Worm (Caenorhabditis elegans) whole organism, dauer: ENCODE results near the gene ZC239.22.

Source experiments
- unc-62 ChIP-seq: sonication (generic microtip); optimal IDR thresholded peaks from 2 replicates; lab custom pipeline; 2017; ENCODE audit warnings: missing biosample characterization, missing genetic modification reagents, missing genetic modification characterization

Gene ZC239.22

DNA sequence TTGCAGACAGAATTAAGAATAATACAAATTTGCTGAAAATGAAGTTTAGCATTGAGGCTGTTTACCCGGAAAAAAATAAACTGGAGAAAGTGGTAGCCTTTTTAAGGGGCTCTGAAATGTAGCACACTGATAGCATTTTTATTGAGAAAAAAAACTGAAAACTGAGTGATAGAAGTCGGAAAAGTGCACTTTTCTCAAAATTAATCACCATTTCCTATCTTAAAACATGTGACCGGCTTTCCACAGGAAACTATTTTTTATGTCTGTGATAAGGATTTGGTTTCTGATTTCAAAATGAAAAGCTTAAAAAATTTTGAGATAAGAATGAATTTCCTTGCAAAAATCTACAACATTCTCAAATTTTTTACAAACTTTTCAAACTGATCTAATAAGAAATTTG, at the start of gene ZC239.22:
Gene ZC239.22, minus strand, starts transcription at position 101 of the 400 bp plus-strand sequence.
- TF ChIP-seq unc-62 = no peak

DNA sequence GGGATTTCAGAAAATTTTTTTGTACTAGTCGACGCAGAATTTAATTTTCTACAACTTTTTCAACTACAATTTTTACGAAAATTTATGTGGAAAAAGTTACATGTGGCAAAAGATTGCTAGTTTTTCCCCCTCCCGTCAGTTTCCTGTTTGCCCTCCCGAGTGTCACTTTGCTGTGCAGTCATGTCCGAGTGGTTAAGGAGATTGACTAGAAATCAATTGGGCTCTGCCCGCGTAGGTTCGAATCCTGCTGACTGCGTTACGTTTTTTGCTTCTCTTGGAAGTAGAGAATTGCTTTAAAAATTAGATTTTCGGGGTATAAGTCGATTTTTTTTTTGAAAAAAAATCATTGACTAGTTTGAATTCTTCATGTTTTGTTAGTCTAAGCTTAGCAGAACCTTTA, 47.2 kb upstream of the ZC239.22 start:
- TF ChIP-seq unc-62 = no peak

DNA sequence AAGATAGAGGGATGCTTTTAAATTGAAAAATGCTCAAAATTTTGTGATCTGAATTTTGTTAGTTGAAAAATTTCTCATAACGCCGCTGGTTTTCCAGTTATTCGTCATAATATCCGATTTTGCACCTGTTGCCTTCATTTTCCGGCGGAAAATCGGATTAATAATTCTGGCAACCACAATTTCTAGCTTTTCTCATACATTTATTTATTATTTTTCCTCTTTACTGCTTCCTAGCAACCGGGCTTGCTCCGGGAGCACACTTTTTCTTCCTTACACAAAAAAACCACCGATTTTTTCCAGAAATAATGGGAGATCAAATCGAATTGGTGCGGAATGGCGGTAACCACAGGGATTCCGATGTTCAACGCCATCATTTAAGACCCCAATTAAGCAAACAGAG, 46.7 kb upstream of the ZC239.22 start, which contains the start of gene F02E11.7:
Gene F02E11.7, plus strand, starts transcription at position 301 of the 400 bp plus-strand sequence.
- TF ChIP-seq unc-62 = no peak

DNA sequence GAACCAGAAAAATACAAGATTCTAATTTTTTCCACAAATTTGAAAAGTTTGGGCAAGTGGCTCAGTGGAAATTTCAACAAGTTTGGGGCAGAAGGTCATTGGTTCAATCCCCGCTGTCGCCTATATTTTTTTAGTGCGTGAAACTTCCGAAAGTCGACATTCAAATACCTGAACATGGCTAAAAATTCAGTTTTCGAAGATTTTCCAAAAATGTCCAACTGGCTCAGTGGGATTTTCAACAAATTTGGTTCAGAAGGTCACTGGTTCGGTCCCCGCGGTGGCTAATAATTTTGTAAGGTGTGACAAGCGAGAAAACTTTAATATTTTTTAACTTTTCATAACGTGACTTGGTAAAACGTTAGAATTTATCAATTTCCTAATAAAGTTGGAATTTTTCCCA, 44.1 kb upstream of the ZC239.22 start:
- TF ChIP-seq unc-62 = no peak

DNA sequence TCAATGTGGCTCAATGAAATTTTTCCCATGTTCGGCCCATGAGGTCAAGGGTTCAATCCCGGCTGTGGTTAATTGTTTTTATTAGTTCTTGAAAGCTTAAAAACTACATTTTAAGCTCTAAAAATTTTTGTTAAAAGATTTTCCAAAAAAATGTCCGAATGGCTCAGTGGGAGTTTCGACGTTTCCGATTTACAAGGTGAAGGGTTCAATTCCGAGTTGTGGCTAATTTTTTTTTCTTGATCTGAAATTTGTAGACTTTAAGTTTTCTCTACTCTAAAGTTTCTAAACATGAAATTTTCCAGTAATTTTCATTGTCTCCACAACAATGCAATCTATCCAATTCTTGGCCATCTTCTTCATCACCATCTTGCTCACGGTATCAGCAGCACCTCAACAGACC, 41.9 kb upstream of the ZC239.22 start, which contains the start of gene F02E11.2:
Gene F02E11.2, plus strand, starts transcription at position 301 of the 400 bp plus-strand sequence.
- no peak for TF ChIP-seq unc-62

DNA sequence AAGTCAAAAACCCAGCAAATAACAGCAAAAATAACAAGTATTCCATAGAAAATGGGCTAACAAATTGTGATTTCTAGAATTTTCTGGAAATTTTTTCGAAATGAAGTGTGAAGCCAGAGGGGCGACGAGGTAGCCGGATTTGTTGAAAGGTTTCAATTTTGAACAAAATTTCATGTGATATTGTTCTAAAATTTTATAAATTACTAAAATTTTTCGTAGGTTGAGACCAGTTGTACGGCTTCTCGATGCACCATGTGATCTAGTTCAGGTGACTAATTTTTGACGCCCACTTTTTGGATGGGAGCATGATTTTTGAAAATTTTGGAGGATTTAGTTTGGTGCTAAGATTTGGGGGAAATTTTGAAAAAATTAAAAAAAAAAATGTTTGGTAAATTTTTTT, 38.6 kb upstream of the ZC239.22 start, which contains the start of gene gcy-19:
Gene gcy-19, minus strand, starts transcription at position 101 of the 400 bp plus-strand sequence.
- no peak for TF ChIP-seq unc-62

DNA sequence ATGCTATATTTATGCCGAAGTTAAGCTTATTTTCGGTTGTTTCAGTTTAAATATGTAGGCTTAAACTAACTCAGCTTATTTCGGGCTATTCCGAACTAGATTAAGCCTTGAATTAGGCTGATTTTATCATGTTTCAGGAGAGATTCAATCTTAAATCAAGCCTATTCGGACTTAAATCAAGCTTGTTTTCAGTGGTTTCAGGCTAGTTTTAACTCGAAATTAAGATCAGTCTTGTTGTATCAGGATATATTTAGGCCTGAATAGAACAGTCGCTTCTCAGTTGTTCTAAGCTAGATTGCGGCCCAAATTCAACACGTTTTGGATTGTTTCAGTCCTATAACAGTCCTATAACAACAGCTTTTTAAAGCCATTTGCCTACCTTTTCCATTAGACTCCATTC, 31.2 kb upstream of the ZC239.22 start:
- no peak for TF ChIP-seq unc-62

DNA sequence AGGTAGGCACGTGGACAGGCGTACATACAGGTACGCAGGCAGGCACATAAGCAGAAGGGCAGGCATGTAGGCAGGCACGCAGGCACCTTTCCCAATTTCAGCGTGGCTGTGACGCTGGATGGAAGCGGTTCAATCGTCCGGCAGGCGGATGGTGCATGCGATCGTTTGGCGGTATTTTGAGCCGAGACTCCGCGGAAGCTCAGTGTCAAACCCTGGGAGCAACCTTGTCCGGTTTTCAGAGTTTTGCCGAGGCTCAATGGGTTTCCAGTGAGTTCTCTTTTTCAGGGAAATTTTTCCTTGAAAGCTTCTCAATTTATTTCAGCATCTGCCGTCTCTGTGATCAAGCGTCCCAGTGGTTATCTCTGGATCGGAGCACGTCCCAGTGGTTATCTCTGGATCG, 29.6 kb upstream of the ZC239.22 start:
- no peak for TF ChIP-seq unc-62

DNA sequence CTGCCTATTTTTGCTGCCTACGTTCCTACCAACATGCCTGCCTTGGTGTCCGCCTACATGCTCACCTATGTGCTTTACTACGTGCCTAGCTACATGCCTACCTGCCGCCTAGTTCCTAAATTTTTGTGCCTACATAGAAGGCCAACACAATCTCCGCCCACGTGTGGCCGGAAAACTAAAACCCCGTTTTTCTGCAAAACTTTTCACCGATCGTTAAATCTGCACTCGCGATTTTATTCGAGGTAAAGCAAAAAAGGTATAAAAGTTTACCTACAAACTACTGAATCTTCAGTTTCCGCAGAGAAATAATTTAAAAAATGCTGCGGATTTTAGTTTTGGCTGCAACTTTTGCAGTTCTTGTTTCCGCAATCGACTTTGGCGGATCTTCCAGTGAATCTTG, 28.8 kb upstream of the ZC239.22 start, which contains the start of gene clec-124:
Gene clec-124, plus strand, starts transcription at position 301 of the 400 bp plus-strand sequence.
- no peak for TF ChIP-seq unc-62

DNA sequence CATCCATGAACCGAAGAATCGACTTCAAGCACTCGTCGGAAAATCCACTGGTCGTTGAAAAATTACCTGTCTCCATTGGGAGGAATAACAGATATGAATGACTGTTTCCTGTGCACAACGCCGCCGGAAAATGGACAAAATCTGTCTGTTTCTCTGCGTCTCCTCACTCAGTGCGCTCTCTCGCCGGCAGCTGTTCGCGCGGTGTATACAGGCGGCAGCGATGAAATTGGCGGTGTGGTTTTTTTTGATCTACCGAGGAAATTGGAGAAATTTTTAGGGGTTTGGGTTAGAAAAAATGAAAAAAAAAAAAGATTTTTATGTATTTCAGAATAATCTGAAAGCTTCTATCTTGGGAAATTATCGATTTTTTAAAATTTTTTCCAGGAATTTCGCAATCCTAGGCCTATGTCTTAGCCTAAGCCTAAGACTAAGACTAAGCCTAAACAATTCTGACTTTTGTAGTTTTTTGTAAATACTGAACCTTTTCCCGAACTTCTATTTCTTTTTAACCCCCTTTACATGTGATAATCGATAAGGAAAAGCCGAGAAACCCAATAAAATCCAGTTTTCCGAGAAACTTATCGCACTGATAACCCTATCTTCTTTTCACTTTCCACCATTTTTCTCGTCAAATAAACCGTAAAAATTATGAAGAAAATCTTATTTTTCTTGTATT, 27.6 kb upstream of the ZC239.22 start, which contains the start of the genes fbxc-50 and C17F4.2:
Gene fbxc-50, minus strand, starts transcription at position 81 of the 676 bp plus-strand sequence.
Gene C17F4.2, plus strand, starts transcription at position 626 of the 676 bp plus-strand sequence.
- no peak for TF ChIP-seq unc-62

DNA sequence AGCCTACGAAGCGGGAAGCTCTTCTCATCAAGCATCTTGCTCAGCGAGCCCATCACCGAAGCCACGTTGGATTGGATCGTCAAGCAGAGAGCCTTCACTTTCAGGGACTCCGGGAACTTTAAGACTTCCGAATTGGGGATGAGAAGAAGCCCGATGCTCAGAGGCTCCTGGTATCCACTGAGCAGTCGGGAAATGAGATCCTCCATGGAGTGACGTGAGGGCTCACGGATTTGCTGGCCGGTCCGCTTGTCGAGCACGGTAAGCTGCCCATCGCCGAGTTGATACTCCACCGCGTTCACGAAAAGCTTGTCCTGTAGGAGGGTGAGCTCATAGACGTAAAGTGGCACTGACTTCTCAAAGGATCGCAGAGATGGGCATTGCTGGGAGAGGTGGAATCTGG, 26.9 kb upstream of the ZC239.22 start:
- TF ChIP-seq unc-62 = no peak

DNA sequence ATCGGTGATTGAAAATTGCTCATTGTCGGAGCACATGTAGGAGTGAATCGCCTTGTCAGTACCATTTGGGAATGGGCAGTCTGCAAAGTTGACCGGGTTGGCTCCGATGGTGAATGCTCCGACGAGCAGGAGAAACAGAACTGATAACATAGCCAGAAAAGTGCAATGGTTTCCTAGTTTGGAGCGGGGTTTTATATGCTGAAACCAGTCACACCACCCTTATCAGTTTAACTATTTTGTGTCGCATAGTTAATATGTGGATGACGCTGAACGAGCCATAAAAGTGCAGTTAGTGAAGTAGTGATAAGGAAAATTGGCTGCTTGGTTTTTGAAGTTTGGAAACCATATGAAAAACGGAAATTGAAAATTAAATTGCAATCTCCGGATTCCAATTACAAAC, 25.2 kb upstream of the ZC239.22 start, which contains the start of gene C17F4.7:
Gene C17F4.7, minus strand, starts transcription at position 180 of the 400 bp plus-strand sequence.
- no peak for TF ChIP-seq unc-62

DNA sequence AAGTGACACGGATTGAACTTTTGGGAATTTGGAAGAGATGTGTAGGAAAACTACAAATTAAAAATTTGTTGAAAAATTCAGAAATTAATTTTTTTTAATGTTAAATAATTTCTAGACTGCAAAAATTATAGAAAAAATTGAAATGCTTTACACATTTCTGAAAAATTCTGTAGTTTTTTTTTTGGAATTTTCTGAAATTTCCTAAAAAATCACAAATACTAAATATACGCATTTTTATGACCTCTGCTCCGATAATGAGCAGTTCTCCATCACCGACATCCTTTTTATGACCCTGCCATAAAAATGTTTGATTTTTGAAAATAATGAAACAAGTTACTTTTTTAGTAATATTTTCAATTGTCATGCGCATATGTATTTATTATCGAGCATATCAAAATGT, 24.1 kb upstream of the ZC239.22 start:
- TF ChIP-seq unc-62 = no peak

DNA sequence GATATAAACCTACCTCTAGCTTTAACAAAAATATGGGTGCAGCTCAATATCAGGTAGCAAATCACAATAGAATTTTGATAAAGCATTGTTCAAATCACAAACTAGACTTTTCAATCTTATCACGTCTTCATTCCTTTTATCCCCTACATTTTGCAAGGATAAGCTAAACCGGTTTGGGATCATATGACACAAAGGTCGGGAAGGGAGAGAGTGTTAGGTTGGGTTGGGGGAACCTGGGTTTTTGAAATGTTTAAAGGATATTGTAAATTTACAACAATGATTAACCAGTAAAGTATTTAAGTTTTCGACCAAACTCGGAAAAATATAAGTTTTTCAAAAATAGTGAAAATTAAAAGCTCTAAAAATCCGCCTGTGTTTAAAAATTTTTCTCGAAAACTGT, 23.4 kb upstream of the ZC239.22 start, which contains the start of gene C17F4.12:
Gene C17F4.12, minus strand, starts transcription at position 101 of the 400 bp plus-strand sequence.
- no peak for TF ChIP-seq unc-62

DNA sequence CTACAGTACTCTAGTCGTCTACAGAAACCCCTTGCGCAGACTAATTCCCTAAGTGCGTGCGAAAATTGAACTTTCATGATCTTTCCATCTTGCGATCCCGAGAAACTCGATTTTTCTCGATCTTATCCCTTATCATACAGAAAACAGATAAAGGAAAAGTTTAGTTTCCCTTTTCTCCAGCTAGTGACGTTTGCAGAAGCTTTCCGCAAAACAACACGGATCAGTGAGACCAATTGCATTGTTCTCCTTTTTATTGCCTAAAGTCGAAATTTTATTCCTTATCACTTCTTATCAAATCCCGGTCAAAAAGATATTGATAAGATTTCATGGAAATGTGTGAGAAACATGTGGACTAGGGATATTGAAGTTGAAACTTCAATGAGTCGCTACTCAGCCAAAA, 21.2 kb upstream of the ZC239.22 start:
- no peak for TF ChIP-seq unc-62

DNA sequence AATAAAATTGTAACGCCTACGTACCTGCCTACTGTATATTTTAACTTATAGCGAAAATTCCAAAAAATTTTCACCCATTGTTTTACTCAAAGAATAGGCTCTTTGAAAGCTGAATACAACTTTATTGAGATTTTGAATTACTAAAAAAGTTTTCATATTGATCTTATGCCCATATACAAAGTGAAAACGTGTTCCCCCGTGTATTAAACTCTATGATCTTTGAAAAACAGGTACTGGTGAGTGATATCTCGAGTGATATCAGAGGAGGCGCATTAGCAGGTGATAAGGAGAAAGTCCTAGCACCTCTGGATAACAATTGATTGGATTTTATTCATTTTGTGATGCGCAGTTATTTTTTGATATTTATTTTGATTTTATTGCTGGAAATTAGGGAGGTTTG, 19.6 kb upstream of the ZC239.22 start, which contains the start of gene C17F4.3:
Gene C17F4.3, plus strand, starts transcription at position 301 of the 400 bp plus-strand sequence.
- no peak for TF ChIP-seq unc-62

DNA sequence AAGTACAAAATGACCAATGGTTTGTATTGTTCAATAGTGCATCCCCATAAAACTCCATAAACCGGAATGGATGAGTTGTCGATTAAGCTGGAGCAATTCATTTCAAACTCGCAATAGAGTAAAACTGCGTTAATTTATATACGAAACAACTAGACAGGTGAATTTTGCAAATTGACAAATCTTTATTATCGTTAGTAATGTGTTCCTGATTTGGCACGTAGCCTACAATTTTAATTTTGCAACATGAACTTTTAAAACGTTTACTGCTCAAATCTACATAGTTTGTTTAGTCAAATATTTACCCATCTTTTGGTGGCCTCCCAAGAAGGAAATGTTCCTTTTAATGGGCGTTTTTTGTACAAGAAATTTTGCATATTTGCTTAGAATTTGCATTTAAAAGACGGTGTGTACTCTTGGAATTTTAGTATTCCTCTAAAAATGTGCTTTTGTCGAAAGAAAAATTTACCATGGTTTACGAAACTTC, 16.5 kb upstream of the ZC239.22 start, which contains the start of the genes srz-67 and C17F4.11:
Gene srz-67, minus strand, starts transcription at position 101 of the 484 bp plus-strand sequence.
Gene C17F4.11, plus strand, starts transcription at position 434 of the 484 bp plus-strand sequence.
- TF ChIP-seq unc-62 = no peak

DNA sequence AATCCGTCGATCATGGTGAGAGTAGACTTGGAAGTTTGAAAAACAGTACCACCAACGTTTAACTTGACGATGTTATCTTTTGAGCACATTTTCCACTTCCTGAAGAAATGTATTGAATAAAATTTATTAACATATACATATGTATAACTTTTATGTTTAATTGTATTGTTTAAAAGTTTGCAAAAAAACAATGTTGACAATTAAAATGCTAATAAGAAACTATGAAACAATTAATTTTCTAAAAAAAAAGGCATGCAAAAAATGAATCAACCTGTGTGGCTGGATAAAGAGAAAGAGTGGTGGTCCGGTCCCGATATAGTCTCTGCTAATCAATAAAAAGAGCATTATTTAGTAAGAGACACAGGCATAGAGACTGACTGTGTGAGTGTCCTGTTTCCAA, 14.1 kb upstream of the ZC239.22 start, which contains the start of gene C17F4.8:
Gene C17F4.8, minus strand, starts transcription at position 101 of the 400 bp plus-strand sequence.
- no peak for TF ChIP-seq unc-62
